Fruit fly (Drosophila melanogaster): ENCODE measurements around the gene CG13054.

dm6 chr3L:16305820-16306650, 49.0 kb upstream of the CG13054 start, which contains the start of the genes CG13043 and CG13063:
- no peak for TF ChIP-seq Snoo (tag; optimal IDR thresholded peaks at IDR 0.05)
- no peak for TF ChIP-seq CG32121 (GFP tag; IDR thresholded peaks at IDR 0.05)
- TF ChIP-seq CG12605 (GFP tag; IDR thresholded peaks at IDR 0.05): no peak
